Worm (Caenorhabditis elegans) whole organism, young adult: Measurements from ENCODE around the gene vamp-8.

Experiments used
- B0019.2 ChIP-seq: fragments of 200-800 bp; sonication (Bioruptor generic); conservative IDR thresholded peaks from 2 replicates; pipeline ENCODE4 v1.3.6; 2022; ENCODE audit warnings: missing genetic modification reagents, missing genetic modification characterization, missing compliant biosample characterization
- B0336.3 ChIP-seq: fragments of 200-800 bp; sonication (Bioruptor generic); IDR thresholded peaks from 2 replicates; pipeline ENCODE4 v1.3.6; 2022; ENCODE audit warnings: missing genetic modification characterization, missing compliant biosample characterization
- C06A6.2 ChIP-seq: fragments of 200-800 bp; sonication (Bioruptor generic); conservative IDR thresholded peaks from 2 replicates; pipeline ENCODE4 v1.3.6; 2022; ENCODE audit warnings: missing genetic modification characterization, missing compliant biosample characterization
- C17E4.6 ChIP-seq: fragments of 200-800 bp; sonication (Bioruptor generic); IDR thresholded peaks from 2 replicates; pipeline ENCODE4 v1.3.6; 2022; ENCODE audit warnings: missing genetic modification reagents, missing genetic modification characterization, missing compliant biosample characterization
- F55B11.4 ChIP-seq: sonication (generic microtip); optimal IDR thresholded peaks from 2 replicates; lab custom pipeline; 2016; ENCODE audit warnings: missing compliant biosample characterization, missing genetic modification characterization, borderline replicate concordance; ENCODE audit not compliant: insufficient read depth
- F57A8.1 ChIP-seq: fragments of 200-800 bp; sonication (Bioruptor generic); optimal IDR thresholded peaks from 2 replicates; lab custom pipeline; 2018; ENCODE audit warnings: mild to moderate bottlenecking, missing genetic modification characterization, moderate library complexity, missing compliant biosample characterization
- F57C9.4 ChIP-seq: sonication (generic microtip); optimal IDR thresholded peaks from 2 replicates; lab custom pipeline; 2017; ENCODE audit warnings: mild to moderate bottlenecking, missing genetic modification characterization, missing compliant biosample characterization
- K11D2.4 ChIP-seq: fragments of 200-800 bp; sonication (Bioruptor generic); IDR thresholded peaks from 2 replicates; pipeline ENCODE4 v1.3.6; 2022; ENCODE audit warnings: missing genetic modification reagents, missing genetic modification characterization, missing compliant biosample characterization
- Y53G8AR.9 ChIP-seq: fragments of 200-800 bp; sonication (Bioruptor generic); conservative IDR thresholded peaks from 2 replicates; pipeline ENCODE4 v1.3.6; 2022; ENCODE audit warnings: missing genetic modification reagents, missing genetic modification characterization, missing compliant biosample characterization
- Y56A3A.18 ChIP-seq: fragments of 200-800 bp; sonication (Bioruptor generic); IDR thresholded peaks from 2 replicates; pipeline ENCODE4 v1.3.6; 2022; ENCODE audit warnings: missing genetic modification reagents, missing genetic modification characterization, missing compliant biosample characterization
- Y67H2A.10 ChIP-seq: fragments of 200-800 bp; sonication (Bioruptor generic); conservative IDR thresholded peaks from 2 replicates; pipeline ENCODE4 v1.3.6; 2022; ENCODE audit warnings: missing genetic modification reagents, missing genetic modification characterization, missing compliant biosample characterization
- ZK185.1 ChIP-seq: sonication (generic microtip); optimal IDR thresholded peaks from 2 replicates; lab custom pipeline; 2016; ENCODE audit warnings: mild to moderate bottlenecking, missing genetic modification characterization, missing compliant biosample characterization; ENCODE audit not compliant: poor library complexity, severe bottlenecking
- ama-1 ChIP-seq, 3 experiments: fragments of 150-350 bp in 1 of 3; sonication (generic microtip) in 2 of 3; optimal IDR thresholded peaks; 2 replicates each; lab custom pipeline; 2014 to 2018; ENCODE audit warnings: missing biosample characterization in 2 of 3, missing genetic modification characterization in 2 of 3, missing genetic modification reagents in 2 of 3
- aptf-2 ChIP-seq: fragments of 200-800 bp; sonication (Bioruptor generic); conservative IDR thresholded peaks from 2 replicates; pipeline ENCODE4 v1.3.6; 2022; ENCODE audit warnings: missing genetic modification reagents, missing genetic modification characterization, missing compliant biosample characterization
- attf-6 ChIP-seq: fragments of 200-800 bp; sonication (Bioruptor generic); IDR thresholded peaks from 2 replicates; pipeline ENCODE4 v1.3.6; 2022; ENCODE audit warnings: missing genetic modification reagents, missing genetic modification characterization, missing compliant biosample characterization
- bed-1 ChIP-seq: fragments of 200-800 bp; sonication (Bioruptor generic); IDR thresholded peaks from 2 replicates; pipeline ENCODE4 v1.3.6; 2022; ENCODE audit warnings: missing genetic modification reagents, missing genetic modification characterization, missing compliant biosample characterization
- bed-2 ChIP-seq: fragments of 200-800 bp; sonication (Bioruptor generic); IDR thresholded peaks from 2 replicates; pipeline ENCODE4 v1.3.6; 2022; ENCODE audit warnings: missing genetic modification reagents, missing genetic modification characterization, missing compliant biosample characterization
- cebp-2 ChIP-seq: fragments of 200-800 bp; sonication (Bioruptor generic); IDR thresholded peaks from 2 replicates; pipeline ENCODE4 v1.3.6; 2022; ENCODE audit warnings: missing genetic modification characterization, missing compliant biosample characterization
- ceh-100 ChIP-seq: fragments of 200-800 bp; sonication (Bioruptor generic); IDR thresholded peaks from 2 replicates; pipeline ENCODE4 v1.3.6; 2022; ENCODE audit warnings: missing genetic modification reagents, missing genetic modification characterization, missing compliant biosample characterization
- chd-7 ChIP-seq: sonication (generic microtip); optimal IDR thresholded peaks from 2 replicates; lab custom pipeline; 2016; ENCODE audit warnings: mild to moderate bottlenecking, missing genetic modification characterization, moderate library complexity, missing compliant biosample characterization
- die-1 ChIP-seq: sonication (generic microtip); optimal IDR thresholded peaks from 2 replicates; lab custom pipeline; 2016; ENCODE audit warnings: missing genotype, mild to moderate bottlenecking, missing genetic modification characterization, missing compliant biosample characterization
- dox-1 ChIP-seq: fragments of 200-800 bp; sonication (Bioruptor generic); IDR thresholded peaks from 2 replicates; pipeline ENCODE4 v1.3.6; 2022; ENCODE audit warnings: missing genetic modification reagents, missing genetic modification characterization, missing compliant biosample characterization
- dpff-1 ChIP-seq: sonication (generic microtip); optimal IDR thresholded peaks from 2 replicates; lab custom pipeline; 2017; ENCODE audit warnings: mild to moderate bottlenecking, missing genetic modification characterization, missing compliant biosample characterization
- dpl-1 ChIP-seq: fragments of 150-350 bp; optimal IDR thresholded peaks from 2 replicates; lab custom pipeline; 2014; ENCODE audit warnings: missing biosample characterization, missing genetic modification reagents, missing genetic modification characterization
- efl-1 ChIP-seq: fragments of 150-350 bp; optimal IDR thresholded peaks from 2 replicates; lab custom pipeline; 2014; ENCODE audit warnings: missing biosample characterization, missing genetic modification reagents, missing genetic modification characterization
- egl-18 ChIP-seq: fragments of 200-800 bp; sonication (Bioruptor generic); IDR thresholded peaks from 2 replicates; pipeline ENCODE4 v1.3.6; 2022; ENCODE audit warnings: missing genetic modification reagents, missing genetic modification characterization, missing compliant biosample characterization
- egl-44 ChIP-seq: fragments of 200-800 bp; sonication (Bioruptor generic); IDR thresholded peaks from 2 replicates; pipeline ENCODE4 v1.3.6; 2022; ENCODE audit warnings: missing genetic modification reagents, missing genetic modification characterization, missing compliant biosample characterization
- ekl-4 ChIP-seq: fragments of 200-800 bp; sonication (Bioruptor generic); IDR thresholded peaks from 2 replicates; pipeline ENCODE4 v1.3.6; 2022; ENCODE audit warnings: missing genetic modification reagents, missing genetic modification characterization, missing compliant biosample characterization
- him-1 ChIP-seq: sonication (generic microtip); optimal IDR thresholded peaks from 2 replicates; lab custom pipeline; 2016; ENCODE audit warnings: missing genotype, missing genetic modification reagents, missing genetic modification characterization, missing compliant biosample characterization
- hmg-20 ChIP-seq: fragments of 200-800 bp; sonication (Bioruptor generic); IDR thresholded peaks from 2 replicates; pipeline ENCODE4 v1.3.6; 2022; ENCODE audit warnings: missing genetic modification reagents, missing genetic modification characterization, missing compliant biosample characterization
- hsf-1 ChIP-seq: fragments of 200-800 bp; sonication (Bioruptor generic); IDR thresholded peaks from 2 replicates; pipeline ENCODE4 v1.3.6; 2022; ENCODE audit warnings: missing genetic modification reagents, missing genetic modification characterization, missing compliant biosample characterization
- let-526 ChIP-seq: fragments of 200-800 bp; sonication (Bioruptor generic); IDR thresholded peaks from 2 replicates; pipeline ENCODE4 v1.3.6; 2022; ENCODE audit warnings: missing genetic modification reagents, missing genetic modification characterization, missing compliant biosample characterization
- lin-26 ChIP-seq: fragments of 200-800 bp; sonication (Bioruptor generic); IDR thresholded peaks from 2 replicates; pipeline ENCODE4 v1.3.6; 2022; ENCODE audit warnings: missing genetic modification reagents, missing genetic modification characterization, missing compliant biosample characterization
- lin-40 ChIP-seq: sonication (generic microtip); optimal IDR thresholded peaks from 2 replicates; lab custom pipeline; 2016; ENCODE audit warnings: missing genetic modification characterization, mild to moderate bottlenecking, missing compliant biosample characterization, missing genotype, missing genetic modification reagents
- madf-10 ChIP-seq: sonication (generic microtip); optimal IDR thresholded peaks from 2 replicates; lab custom pipeline; 2016; ENCODE audit warnings: mild to moderate bottlenecking, missing genetic modification characterization, missing compliant biosample characterization
- madf-3 ChIP-seq: fragments of 200-800 bp; sonication (Bioruptor generic); IDR thresholded peaks from 2 replicates; pipeline ENCODE4 v1.3.6; 2022; ENCODE audit warnings: missing genetic modification reagents, missing genetic modification characterization, missing compliant biosample characterization
- mcd-1 ChIP-seq: fragments of 200-800 bp; sonication (Bioruptor generic); IDR thresholded peaks from 2 replicates; pipeline ENCODE4 v1.3.6; 2022; ENCODE audit warnings: missing genetic modification reagents, missing genetic modification characterization, missing compliant biosample characterization
- nhr-179 ChIP-seq: sonication (generic microtip); optimal IDR thresholded peaks from 2 replicates; lab custom pipeline; 2016; ENCODE audit warnings: mild to moderate bottlenecking, missing genetic modification characterization, missing compliant biosample characterization
- nhr-80 ChIP-seq: sonication (generic microtip); optimal IDR thresholded peaks from 2 replicates; lab custom pipeline; 2016; ENCODE audit warnings: missing genetic modification characterization, missing compliant biosample characterization
- rec-8 ChIP-seq, 2 experiments: sonication (generic microtip); optimal IDR thresholded peaks; 2 replicates each; lab custom pipeline; 2016; ENCODE audit warnings: mild to moderate bottlenecking in 2 of 2, missing genetic modification characterization in 2 of 2, missing genetic modification reagents in 2 of 2, missing genotype in 2 of 2, missing biosample characterization in 1 of 2, missing compliant biosample characterization in 1 of 2, moderate library complexity in 1 of 2
- sea-2 ChIP-seq: fragments of 200-800 bp; sonication (Bioruptor generic); IDR thresholded peaks from 2 replicates; pipeline ENCODE4 v1.3.6; 2022; ENCODE audit warnings: missing genetic modification characterization, missing compliant biosample characterization
- sptf-2 ChIP-seq: fragments of 200-800 bp; sonication (Bioruptor generic); optimal IDR thresholded peaks from 2 replicates; lab custom pipeline; 2018; ENCODE audit warnings: mild to moderate bottlenecking, missing genetic modification characterization, missing compliant biosample characterization
- tbp1 ChIP-seq: fragments of 200-800 bp; sonication (Bioruptor generic); optimal IDR thresholded peaks from 2 replicates; lab custom pipeline; 2018; ENCODE audit warnings: mild to moderate bottlenecking, missing genetic modification characterization, missing compliant biosample characterization
- tbx-9 ChIP-seq: sonication (generic microtip); optimal IDR thresholded peaks from 2 replicates; lab custom pipeline; 2016; ENCODE audit warnings: borderline replicate concordance, missing genetic modification characterization, inconsistent platforms, missing compliant biosample characterization
- tlf-1 ChIP-seq: fragments of 200-800 bp; sonication (Bioruptor generic); optimal IDR thresholded peaks from 2 replicates; lab custom pipeline; 2018; ENCODE audit warnings: mild to moderate bottlenecking, missing genetic modification characterization, missing compliant biosample characterization
- xnd-1 ChIP-seq: sonication (generic microtip); optimal IDR thresholded peaks from 2 replicates; lab custom pipeline; 2016; ENCODE audit warnings: missing genotype, missing genetic modification reagents, missing genetic modification characterization, missing compliant biosample characterization
- zfh-2 ChIP-seq: fragments of 200-800 bp; sonication (Bioruptor generic); conservative IDR thresholded peaks from 2 replicates; pipeline ENCODE4 v1.3.6; 2022; ENCODE audit warnings: missing genetic modification reagents, missing genetic modification characterization, missing compliant biosample characterization
- ztf-6 ChIP-seq: fragments of 200-800 bp; sonication (Bioruptor generic); IDR thresholded peaks from 2 replicates; pipeline ENCODE4 v1.3.6; 2022; ENCODE audit warnings: missing genetic modification reagents, missing genetic modification characterization, missing compliant biosample characterization

vamp-8 gene

DNA sequence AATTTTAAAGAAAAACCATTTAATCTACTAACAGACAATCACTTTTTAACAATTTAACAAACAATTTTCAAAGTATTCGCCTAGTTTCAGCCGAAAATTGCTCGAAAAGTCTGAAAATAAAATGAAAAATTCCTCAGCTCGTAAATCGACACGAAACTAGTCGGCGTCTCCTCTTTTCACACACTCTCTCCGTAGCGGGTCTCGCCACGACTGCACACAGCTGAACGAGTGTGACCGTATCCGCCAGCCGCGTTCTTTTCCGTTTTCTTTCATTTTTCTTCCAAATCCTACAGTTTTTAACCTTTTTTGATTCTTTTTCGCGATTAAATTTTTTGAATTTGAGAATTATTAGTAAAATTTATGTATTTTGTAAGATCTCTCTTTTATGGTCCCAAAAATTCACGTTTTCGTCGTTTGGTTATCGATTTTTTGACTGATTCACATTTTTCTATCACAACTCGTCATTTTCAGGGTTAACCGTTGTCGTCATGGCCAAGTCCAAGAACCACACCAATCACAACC lies 16.8 kb upstream of the vamp-8 start, which contains the start of gene rpl-29 (continued):
- peak; percentile 97 for TF ChIP-seq attf-6 (GFP tag; lab: Robert Waterston, UW)
- peak; percentile 74 for TF ChIP-seq tlf-1 (GFP tag; lab: Kevin White, UChicago)
- peak; percentile 70; the same call in 1 of the 2 replicates for TF ChIP-seq hmg-20 (GFP tag; lab: Robert Waterston, UW)
- no peak for TF ChIP-seq F57A8.1 (GFP tag; lab: Kevin White, UChicago)
- TF ChIP-seq mcd-1 (GFP tag; lab: Robert Waterston, UW), result peak; percentile 84
- TF ChIP-seq F57C9.4 (tag; lab: Kevin White, UChicago), result no peak
- TF ChIP-seq nhr-80 (tag; lab: Kevin White, UChicago), result no peak
- peak; percentile 79 for TF ChIP-seq xnd-1 (tag; lab: Kevin White, UChicago)
- peak; percentile 39 for TF ChIP-seq dpl-1 (GFP tag; lab: Kevin White, UChicago)
- 0 out of 2 replicates have a peak, but pooled peaks have one; percentile 35 for TF ChIP-seq B0336.3 (GFP tag; lab: Robert Waterston, UW)
- peak; percentile 90 for TF ChIP-seq B0019.2 (GFP tag; lab: Robert Waterston, UW)
- TF ChIP-seq bed-2 (GFP tag; lab: Robert Waterston, UW), result no peak
- TF ChIP-seq zfh-2 (GFP tag; lab: Robert Waterston, UW), result peak; percentile 66; the same call in 1 of the 2 replicates
- no peak for TF ChIP-seq F55B11.4
- TF ChIP-seq aptf-2 (GFP tag; lab: Robert Waterston, UW), result no peak
- TF ChIP-seq nhr-179 (tag; lab: Kevin White, UChicago), result no peak
- TF ChIP-seq ZK185.1 (tag; lab: Kevin White, UChicago), result peak; percentile 88
- TF ChIP-seq C17E4.6 (GFP tag; lab: Robert Waterston, UW), result 0 out of 2 replicates have a peak, but pooled peaks have one; percentile 34
- TF ChIP-seq C06A6.2 (GFP tag; lab: Robert Waterston, UW), result no peak
- peak; percentile 52; the same call in 1 of the 2 replicates for TF ChIP-seq Y56A3A.18 (GFP tag; lab: Robert Waterston, UW)
- peak; percentile 79; the same call in 1 of the 2 replicates for TF ChIP-seq madf-3 (GFP tag; lab: Robert Waterston, UW)
- peak; percentile 85 for TF ChIP-seq Y53G8AR.9
- no peak for TF ChIP-seq rec-8 (tag; optimal IDR thresholded peaks at IDR 0.05; lab: Kevin White, UChicago)
- no peak for TF ChIP-seq chd-7 (tag; lab: Kevin White, UChicago)
- no peak for TF ChIP-seq sptf-2
- no peak for TF ChIP-seq let-526
- peak; percentile 7 for TF ChIP-seq ama-1 (optimal IDR thresholded peaks at IDR 0.05; lab: Kevin White, UChicago)
- no peak for TF ChIP-seq ama-1 (GFP tag; optimal IDR thresholded peaks at IDR 0.05; lab: Kevin White, UChicago)
- TF ChIP-seq lin-26 (GFP tag; lab: Robert Waterston, UW), result no peak
- TF ChIP-seq dox-1 (GFP tag; lab: Robert Waterston, UW), result peak; percentile 91
- TF ChIP-seq tbx-9 (tag; lab: Kevin White, UChicago), result no peak
- peak; percentile 72 for TF ChIP-seq hsf-1 (GFP tag; lab: Robert Waterston, UW)
- TF ChIP-seq lin-40 (tag; lab: Kevin White, UChicago), result peak; percentile 64
- peak; percentile 17 for TF ChIP-seq him-1 (tag; lab: Kevin White, UChicago)
- no peak for TF ChIP-seq Y67H2A.10 (GFP tag; lab: Robert Waterston, UW)
- peak; percentile 72 for TF ChIP-seq ekl-4
- 0 out of 2 replicates have a peak, but pooled peaks have one; percentile 56 for TF ChIP-seq cebp-2
- no peak for TF ChIP-seq dpff-1 (tag; lab: Kevin White, UChicago)
- TF ChIP-seq K11D2.4 (GFP tag; lab: Robert Waterston, UW), result peak; percentile 38; the same call in 1 of the 2 replicates
- TF ChIP-seq ceh-100 (GFP tag; lab: Robert Waterston, UW), result peak; percentile 71
- no peak for TF ChIP-seq egl-44 (GFP tag; lab: Robert Waterston, UW)
- peak; percentile 63 for TF ChIP-seq efl-1 (GFP tag; lab: Kevin White, UChicago)
- no peak for TF ChIP-seq egl-18
- no peak for TF ChIP-seq bed-1 (GFP tag; lab: Robert Waterston, UW)
- TF ChIP-seq die-1, result no peak
- peak; percentile 77 for TF ChIP-seq tbp1 (GFP tag; lab: Kevin White, UChicago)
- no peak for TF ChIP-seq sea-2
- TF ChIP-seq ztf-6 (GFP tag; lab: Robert Waterston, UW), result no peak
- TF ChIP-seq madf-10 (tag; lab: Kevin White, UChicago), result peak; percentile 94
